Worm (Caenorhabditis elegans) whole organism, midembryonic: ENCODE measurements around the gene R05D8.9.

ENCODE experiments used
- T22C8.4 ChIP-seq: fragments of 200-800 bp; sonication (Bioruptor generic); IDR thresholded peaks from 2 replicates; pipeline ENCODE4 v1.3.6; 2022; ENCODE audit warnings: missing genetic modification characterization, missing compliant biosample characterization
- cog-1 ChIP-seq: sonication (generic microtip); optimal IDR thresholded peaks from 2 replicates; lab custom pipeline; 2016; ENCODE audit warnings: missing genetic modification characterization, missing compliant biosample characterization
- flt-1 ChIP-seq: fragments of 200-800 bp; sonication (Bioruptor generic); IDR thresholded peaks from 2 replicates; pipeline ENCODE4 v1.3.6; 2022; ENCODE audit warnings: missing genetic modification characterization, missing compliant biosample characterization
- klf-2 ChIP-seq: fragments of 200-800 bp; sonication (Bioruptor generic); conservative IDR thresholded peaks from 2 replicates; pipeline ENCODE4 v1.3.6; 2022; ENCODE audit warnings: missing genetic modification reagents, missing genetic modification characterization, missing compliant biosample characterization
- med-1 ChIP-seq: sonication (generic microtip); optimal IDR thresholded peaks from 2 replicates; lab custom pipeline; 2017; ENCODE audit warnings: missing genetic modification characterization, mild to moderate bottlenecking, missing compliant biosample characterization, antibody characterized with exemption, missing genetic modification reagents; ENCODE audit not compliant: insufficient read depth
- ref-1 ChIP-seq: fragments of 200-800 bp; sonication (Bioruptor generic); conservative IDR thresholded peaks from 2 replicates; pipeline ENCODE4 v1.3.6; 2022; ENCODE audit warnings: missing genetic modification reagents, missing genetic modification characterization, missing compliant biosample characterization
- tab-1 ChIP-seq: fragments of 200-800 bp; sonication (Bioruptor generic); IDR thresholded peaks from 2 replicates; pipeline ENCODE4 v1.3.6; 2022; ENCODE audit warnings: missing genetic modification characterization, missing compliant biosample characterization
- ztf-23 ChIP-seq: fragments of 200-800 bp; sonication (Bioruptor generic); IDR thresholded peaks from 2 replicates; pipeline ENCODE4 v1.3.6; 2022; ENCODE audit warnings: missing genetic modification reagents, missing genetic modification characterization, missing compliant biosample characterization
- ztf-29 ChIP-seq: fragments of 200-800 bp; sonication (Bioruptor generic); IDR thresholded peaks from 2 replicates; pipeline ENCODE4 v1.3.6; 2022; ENCODE audit warnings: missing genetic modification reagents, missing genetic modification characterization, missing compliant biosample characterization

ce11 chrV:2780786-2781185 is 13.4 kb upstream of the R05D8.9 start, which contains the start of gene R05D8.11:
- no peak for TF ChIP-seq cog-1 (tag; lab: Kevin White, UChicago)
- no peak for TF ChIP-seq med-1 (GFP tag; lab: Kevin White, UChicago)
- no peak for TF ChIP-seq ztf-29
- TF ChIP-seq ref-1 (GFP tag; lab: Robert Waterston, UW), result no peak
- no peak for TF ChIP-seq ztf-23
- TF ChIP-seq T22C8.4 (GFP tag; lab: Robert Waterston, UW), result no peak
- no peak for TF ChIP-seq tab-1 (GFP tag; lab: Robert Waterston, UW)
- TF ChIP-seq klf-2 (GFP tag; lab: Robert Waterston, UW), result no peak
- no peak for TF ChIP-seq flt-1 (GFP tag; lab: Robert Waterston, UW)
